Worm (Caenorhabditis elegans) whole organism, L4 larva: ENCODE results near the gene ZK856.16.

Source experiments
- ZK546.5 ChIP-seq, 2 experiments: sonication (generic microtip); optimal IDR thresholded peaks; 2 replicates each; lab custom pipeline; 2017; ENCODE audit warnings: missing biosample characterization in 2 of 2, missing genetic modification characterization in 2 of 2
- nhr-237 ChIP-seq: sonication (generic microtip); optimal IDR thresholded peaks from 2 replicates; lab custom pipeline; 2017; ENCODE audit warnings: missing biosample characterization, missing genetic modification characterization
- pha-4 ChIP-seq, 2 experiments: fragments of 150-350 bp in 1 of 2; fragments of 200-800 bp in 1 of 2; sonication (Bioruptor generic) in 1 of 2; IDR thresholded peaks in 1 of 2; optimal IDR thresholded peaks in 1 of 2; 2 replicates each; pipeline versions ENCODE4 v1.3.6 to Lab custom; 2014 to 2022; ENCODE audit warnings: missing genetic modification characterization in 2 of 2, missing genetic modification reagents in 2 of 2, missing biosample characterization in 1 of 2, missing compliant biosample characterization in 1 of 2
- snpc-4 ChIP-seq: fragments of 150-350 bp; optimal IDR thresholded peaks from 2 replicates; lab custom pipeline; 2014; ENCODE audit warnings: missing biosample characterization, missing genetic modification characterization

DNA sequence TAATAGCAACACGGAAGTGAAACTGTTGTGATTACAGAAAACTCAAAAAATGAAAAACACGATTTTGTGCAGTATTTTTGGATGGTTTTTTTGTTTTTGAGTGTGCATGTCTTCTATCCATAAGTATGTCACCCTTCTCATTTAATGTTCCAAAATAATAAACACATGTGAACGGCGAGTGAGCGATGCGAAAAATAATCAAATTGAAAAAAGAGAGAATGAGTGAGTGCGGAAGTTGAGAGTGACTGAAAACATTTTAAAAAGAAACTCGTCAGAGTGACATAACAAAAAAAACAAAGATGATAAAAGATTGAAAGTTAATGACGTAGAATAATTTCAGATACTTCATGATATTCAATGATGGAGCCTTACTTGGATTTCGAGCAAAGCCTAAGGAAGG is 44.1 kb upstream of the ZK856.16 start:
- TF ChIP-seq nhr-237 (tag; lab: Kevin White, UChicago) = no peak
- TF ChIP-seq ZK546.5 (tag; optimal IDR thresholded peaks at IDR 0.05; lab: Kevin White, UChicago) = no peak
- no peak for TF ChIP-seq pha-4 (GFP tag; IDR thresholded peaks at IDR 0.05; lab: Robert Waterston, UW)
- TF ChIP-seq pha-4 (tag; optimal IDR thresholded peaks at IDR 0.05; lab: Kevin White, UChicago) = no peak
- no peak for TF ChIP-seq snpc-4 (tag; lab: Kevin White, UChicago)
